Worm (Caenorhabditis elegans): Measurements from ENCODE around the gene decr-1.2.

Gene decr-1.2

ce11 chrII:8570977-8571376 is 25.6 kb downstream of the decr-1.2 start, which contains the start of gene bcs-1 (continued):
- TF ChIP-seq daf-19 (GFP tag; conservative IDR thresholded peaks at IDR 0.05) (no peak), lin-1 (GFP tag; IDR thresholded peaks at IDR 0.05) (no peak), ceh-20 (GFP tag; IDR thresholded peaks at IDR 0.05) (no peak), nhr-77 (tag; optimal IDR thresholded peaks at IDR 0.05) (no peak)

ce11 chrII:8573044-8573443 is 27.6 kb downstream of the decr-1.2 start, which contains the start of gene F54C9.7:
TSS of gene F54C9.7 (plus strand) at chrII:8573344.
- TF ChIP-seq ZK546.5 (tag; optimal IDR thresholded peaks at IDR 0.05) (no peak), spr-1 (tag; optimal IDR thresholded peaks at IDR 0.05) (no peak), skn-1 (tag; optimal IDR thresholded peaks at IDR 0.05) (no peak), mdt-29 (GFP tag; IDR thresholded peaks at IDR 0.05) (no peak), F10B5.3 (tag; optimal IDR thresholded peaks at IDR 0.05) (no peak), lin-38 (GFP tag; IDR thresholded peaks at IDR 0.05) (peak; percentile 44), nhr-42 (GFP tag; IDR thresholded peaks at IDR 0.05) (no peak)

- TF ChIP-seq lin-38 (GFP tag; IDR thresholded peaks at IDR 0.05): 0 out of 2 replicates have a peak, but pooled peaks have one; percentile 4
- TF ChIP-seq unc-62 (GFP tag; optimal IDR thresholded peaks at IDR 0.05 in 1 of 2): no peak
- TF ChIP-seq unc-62 (tag; optimal IDR thresholded peaks at IDR 0.05): no peak
- TF ChIP-seq unc-130 (GFP tag; optimal IDR thresholded peaks at IDR 0.05): peak; percentile 24
These were observed 29.8 kb downstream of the decr-1.2 start, which contains the start of gene puf-5 for ce11 chrII:8575184-8575583. TSS of gene puf-5 (plus strand) at chrII:8575541.

ce11 chrII:8577509-8578099 is 32.2 kb downstream of the decr-1.2 start, which contains the start of gene F54C9.9:
TSS of gene F54C9.9 (plus strand) at chrII:8578049.
- TF ChIP-seq lin-15B (tag; optimal IDR thresholded peaks at IDR 0.05) (no peak), snpc-4 (tag; optimal IDR thresholded peaks at IDR 0.05) (no peak), unc-39 (tag; optimal IDR thresholded peaks at IDR 0.05) (no peak), pha-4 (GFP tag; IDR thresholded peaks at IDR 0.05) (peak; percentile 55; the same call in 1 of the 2 replicates), pha-4 (tag; optimal IDR thresholded peaks at IDR 0.05) (no peak), mdt-29 (GFP tag; IDR thresholded peaks at IDR 0.05) (no peak), saeg-2 (GFP tag; IDR thresholded peaks at IDR 0.05) (no peak), nhr-102 (tag; optimal IDR thresholded peaks at IDR 0.05) (no peak), zfp-2 (tag; optimal IDR thresholded peaks at IDR 0.05) (no peak), T26A8.4 (GFP tag; IDR thresholded peaks at IDR 0.05) (no peak), ceh-28 (tag; optimal IDR thresholded peaks at IDR 0.05) (no peak), daf-12 (tag; optimal IDR thresholded peaks at IDR 0.05) (no peak), cey-2 (tag; optimal IDR thresholded peaks at IDR 0.05; ENCODE audit: borderline replicate concordance, insufficient read depth) (no peak), nhr-48 (tag; optimal IDR thresholded peaks at IDR 0.05) (no peak), nhr-25 (tag; optimal IDR thresholded peaks at IDR 0.05; ENCODE audit: borderline replicate concordance, insufficient read depth) (no peak), unc-62 (GFP tag; optimal IDR thresholded peaks at IDR 0.05 in 1 of 2) (no peak), unc-62 (tag; optimal IDR thresholded peaks at IDR 0.05) (no peak), nhr-237 (tag; optimal IDR thresholded peaks at IDR 0.05) (no peak), unc-130 (GFP tag; optimal IDR thresholded peaks at IDR 0.05) (peak; percentile 54), tra-1 (GFP tag; IDR thresholded peaks at IDR 0.05) (no peak), pqm-1 (tag; optimal IDR thresholded peaks at IDR 0.05) (no peak), lsy-2 (tag; optimal IDR thresholded peaks at IDR 0.05) (peak in 1 of 2 experiments; percentile 61), ztf-11 (tag; optimal IDR thresholded peaks at IDR 0.05) (no peak), ceh-82 (tag; optimal IDR thresholded peaks at IDR 0.05) (no peak), zfp-3 (GFP tag; conservative IDR thresholded peaks at IDR 0.05) (no peak), hif-1 (tag; optimal IDR thresholded peaks at IDR 0.05) (no peak), lin-38 (GFP tag; IDR thresholded peaks at IDR 0.05) (peak; percentile 82), Y48G9A.11 (GFP tag; IDR thresholded peaks at IDR 0.05) (no peak), F26F4.8 (GFP tag; conservative IDR thresholded peaks at IDR 0.05) (no peak), nhr-10 (tag; optimal IDR thresholded peaks at IDR 0.05) (no peak), zag-1 (tag; optimal IDR thresholded peaks at IDR 0.05) (no peak), ceh-32 (tag; optimal IDR thresholded peaks at IDR 0.05; ENCODE audit: poor library complexity) (no peak), skn-1 (tag; optimal IDR thresholded peaks at IDR 0.05) (no peak), lin-39 (tag; optimal IDR thresholded peaks at IDR 0.05) (no peak), vab-7 (GFP tag; IDR thresholded peaks at IDR 0.05) (no peak), hmg-1.1 (GFP tag; IDR thresholded peaks at IDR 0.05) (no peak), arid-1 (GFP tag; conservative IDR thresholded peaks at IDR 0.05) (no peak)
